Worm (Caenorhabditis elegans): ENCODE results near the gene C16C10.9.
A peak's percentile ranks its signal among the peaks of the same experiment; 100 is the strongest.

Gene C16C10.9

ce11 chrIII:4196301-4196987 lies 39.2 kb upstream of the C16C10.9 start:
- TF ChIP-seq hlh-11 (tag; optimal IDR thresholded peaks at IDR 0.05) (peak; percentile 25), nhr-42 (GFP tag; IDR thresholded peaks at IDR 0.05) (no peak), fkh-10 (GFP tag; optimal IDR thresholded peaks at IDR 0.05) (peak; percentile 12), Y48G9A.11 (GFP tag; IDR thresholded peaks at IDR 0.05) (peak; percentile 52; the same call in 1 of the 2 replicates), ZK546.5 (tag; optimal IDR thresholded peaks at IDR 0.05) (no peak), unc-62 (GFP tag; optimal IDR thresholded peaks at IDR 0.05 in 1 of 2) (no peak), unc-62 (tag; optimal IDR thresholded peaks at IDR 0.05) (no peak), mes-2 (tag; optimal IDR thresholded peaks at IDR 0.05; ENCODE audit: poor library complexity, severe bottlenecking) (peak; percentile 86), mxl-3 (GFP tag; optimal IDR thresholded peaks at IDR 0.05) (peak; percentile 38), spr-3 (GFP tag; optimal IDR thresholded peaks at IDR 0.05) (no peak), hmg-1.1 (GFP tag; IDR thresholded peaks at IDR 0.05) (peak; percentile 68), mdl-1 (tag; optimal IDR thresholded peaks at IDR 0.05) (peak; percentile 80 to 91), rbr-2 (tag; optimal IDR thresholded peaks at IDR 0.05) (peak; percentile 45), nhr-6 (tag; optimal IDR thresholded peaks at IDR 0.05) (peak; percentile 45), madf-9 (GFP tag; conservative IDR thresholded peaks at IDR 0.05) (no peak), T26A8.4 (GFP tag; IDR thresholded peaks at IDR 0.05) (no peak), lsy-2 (tag; optimal IDR thresholded peaks at IDR 0.05) (peak; percentile 49 to 82), set-16 (GFP tag; IDR thresholded peaks at IDR 0.05) (no peak), nhr-76 (tag; optimal IDR thresholded peaks at IDR 0.05) (no peak), mep-1 (tag; optimal IDR thresholded peaks at IDR 0.05) (peak; percentile 65), egl-43 (GFP tag; IDR thresholded peaks at IDR 0.05) (no peak), hlh-30 (tag; optimal IDR thresholded peaks at IDR 0.05; ENCODE audit: insufficient read depth) (peak; percentile 95), pha-4 (GFP tag; IDR thresholded peaks at IDR 0.05) (no peak), pha-4 (tag; optimal IDR thresholded peaks at IDR 0.05) (no peak), ceh-82 (tag; optimal IDR thresholded peaks at IDR 0.05) (no peak), lin-38 (GFP tag; IDR thresholded peaks at IDR 0.05) (peak; percentile 30; the same call in 1 of the 2 replicates), dpl-1 (GFP tag; optimal IDR thresholded peaks at IDR 0.05) (peak; percentile 42), dmd-6 (GFP tag; IDR thresholded peaks at IDR 0.05) (0 out of 2 replicates have a peak, but pooled peaks have one; percentile 9), dmd-8 (GFP tag; IDR thresholded peaks at IDR 0.05) (no peak), hif-1 (tag; optimal IDR thresholded peaks at IDR 0.05) (peak in 1 of 2 experiments; percentile 67), aha-1 (tag) (peak; percentile 87), unc-130 (GFP tag; optimal IDR thresholded peaks at IDR 0.05) (peak; percentile 45), vab-7 (GFP tag; IDR thresholded peaks at IDR 0.05) (no peak)

DNA sequence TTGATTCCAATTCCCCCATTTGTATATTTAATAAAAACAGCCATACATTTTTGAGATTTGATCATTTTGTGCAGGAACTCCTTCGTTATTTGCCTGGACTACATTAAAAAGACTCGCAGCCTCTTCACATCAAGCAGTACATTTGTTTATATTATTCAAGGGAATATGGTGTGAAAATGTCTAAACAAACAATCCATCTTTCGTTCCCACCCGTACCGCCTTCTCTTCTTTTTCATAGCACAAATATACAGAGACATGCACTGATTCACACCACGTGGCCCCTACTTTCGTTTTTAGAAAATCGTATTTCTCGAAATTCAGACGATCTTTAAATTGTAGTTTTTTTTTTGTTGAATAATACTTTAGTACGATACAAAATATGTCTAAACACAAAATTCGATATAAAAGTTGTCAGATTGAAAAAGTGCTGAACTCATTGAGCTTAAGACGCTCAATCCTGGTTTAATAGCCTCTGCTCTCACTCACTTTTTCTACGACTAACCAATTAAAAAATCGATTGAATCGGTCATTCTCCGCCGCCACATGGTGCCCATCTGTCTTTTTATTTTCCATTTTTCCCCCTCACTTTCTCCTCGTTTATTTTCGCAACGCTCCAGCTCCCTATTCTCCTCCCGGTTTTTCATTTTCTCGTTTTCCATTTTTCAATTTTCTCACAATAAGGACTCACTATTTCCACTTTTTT lies 38.3 kb upstream of the C16C10.9 start:
- TF ChIP-seq lin-39 (tag; optimal IDR thresholded peaks at IDR 0.05), result no peak
- TF ChIP-seq nhr-25 (tag; optimal IDR thresholded peaks at IDR 0.05; ENCODE audit: borderline replicate concordance, insufficient read depth), result no peak
- peak; percentile 95 for TF ChIP-seq ama-1 (optimal IDR thresholded peaks at IDR 0.05)
- peak; percentile 68 for TF ChIP-seq F10B5.3 (tag; optimal IDR thresholded peaks at IDR 0.05)
- TF ChIP-seq snpc-1.2 (GFP tag; IDR thresholded peaks at IDR 0.05), result peak; percentile 71
- TF ChIP-seq Y105C5A.15 (GFP tag; IDR thresholded peaks at IDR 0.05), result peak; percentile 66; the same call in 1 of the 2 replicates
- peak; percentile 54 for TF ChIP-seq Y5F2A.4 (GFP tag; optimal IDR thresholded peaks at IDR 0.05)
- TF ChIP-seq mdt-29 (GFP tag; IDR thresholded peaks at IDR 0.05), result 0 out of 2 replicates have a peak, but pooled peaks have one; percentile 51
- peak; percentile 37 for TF ChIP-seq hlh-30 (tag; optimal IDR thresholded peaks at IDR 0.05; ENCODE audit: insufficient read depth)
- TF ChIP-seq madf-9 (GFP tag; conservative IDR thresholded peaks at IDR 0.05), result 0 out of 2 replicates have a peak, but pooled peaks have one; percentile 16
- no peak for TF ChIP-seq aly-2 (tag; optimal IDR thresholded peaks at IDR 0.05)
- TF ChIP-seq zfp-2 (tag; optimal IDR thresholded peaks at IDR 0.05), result no peak
- no peak for TF ChIP-seq unc-39 (tag; optimal IDR thresholded peaks at IDR 0.05)
- TF ChIP-seq set-16 (GFP tag; IDR thresholded peaks at IDR 0.05), result no peak
- TF ChIP-seq T20F7.1 (GFP tag; optimal IDR thresholded peaks at IDR 0.05), result peak; percentile 75
- peak; percentile 67 for TF ChIP-seq lin-38 (GFP tag; IDR thresholded peaks at IDR 0.05)
- TF ChIP-seq rbr-2 (tag; optimal IDR thresholded peaks at IDR 0.05), result peak; percentile 43
- TF ChIP-seq hmg-1.1 (GFP tag; IDR thresholded peaks at IDR 0.05), result peak; percentile 52
- TF ChIP-seq nhr-111 (GFP tag; optimal IDR thresholded peaks at IDR 0.05), result peak; percentile 80
- peak; percentile 69 for TF ChIP-seq attf-4 (tag; optimal IDR thresholded peaks at IDR 0.05)
- no peak for TF ChIP-seq dpl-1 (GFP tag; optimal IDR thresholded peaks at IDR 0.05)
- TF ChIP-seq zag-1 (tag; optimal IDR thresholded peaks at IDR 0.05), result no peak

Measured in whole organism, L4 larva.